Worm (Caenorhabditis elegans): Measurements from ENCODE around the gene C14B9.2.

ce11 chrIII:8163283-8163682 is 29.8 kb downstream of the C14B9.2 start, which contains the start of gene bath-42:
- TF ChIP-seq pha-4 (tag; optimal IDR thresholded peaks at IDR 0.05): no peak
- TF ChIP-seq lin-13 (tag; optimal IDR thresholded peaks at IDR 0.05): no peak
- no peak for TF ChIP-seq mab-5 (tag; optimal IDR thresholded peaks at IDR 0.05)
- TF ChIP-seq ces-1 (GFP tag; optimal IDR thresholded peaks at IDR 0.05): no peak
- TF ChIP-seq nhr-28 (tag; optimal IDR thresholded peaks at IDR 0.05): no peak
- TF ChIP-seq nhr-76 (tag; optimal IDR thresholded peaks at IDR 0.05): no peak
- TF ChIP-seq bed-3 (GFP tag; optimal IDR thresholded peaks at IDR 0.05): no peak
- TF ChIP-seq nhr-12 (tag; optimal IDR thresholded peaks at IDR 0.05): no peak
- TF ChIP-seq blmp-1 (tag; optimal IDR thresholded peaks at IDR 0.05): no peak
- no peak for TF ChIP-seq lsy-2 (tag; optimal IDR thresholded peaks at IDR 0.05)
- no peak for TF ChIP-seq unc-39 (tag; optimal IDR thresholded peaks at IDR 0.05)
- TF ChIP-seq sem-2 (GFP tag; optimal IDR thresholded peaks at IDR 0.05): no peak
- TF ChIP-seq snpc-4 (tag; optimal IDR thresholded peaks at IDR 0.05): no peak

Measured in whole organism, mixed stage, embryonic.